Worm (Caenorhabditis elegans): ENCODE measurements around the gene egl-43.
A peak's percentile ranks its signal among the peaks of the same experiment; 100 is the strongest.

Gene egl-43

DNA sequence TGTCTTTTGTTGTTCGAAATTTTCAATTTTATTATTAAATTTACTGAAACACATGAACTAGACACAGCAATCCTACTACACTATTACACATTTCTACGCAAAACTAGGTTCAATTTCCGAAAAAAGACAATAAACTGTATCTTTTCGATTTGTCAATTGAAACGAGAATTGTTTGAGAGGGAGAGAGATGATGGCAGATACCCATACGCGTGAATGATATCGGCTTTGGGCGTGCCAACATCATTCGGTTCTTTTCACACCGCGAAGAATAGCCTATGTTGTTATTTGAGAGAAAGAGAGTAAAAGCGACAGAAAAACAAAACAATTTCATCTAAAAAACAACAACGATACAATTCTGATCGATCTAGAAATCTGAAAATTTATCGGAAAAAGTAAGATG, 56.7 kb downstream of the egl-43 start:
- no peak for TF ChIP-seq fkh-8 (tag; optimal IDR thresholded peaks at IDR 0.05)
- TF ChIP-seq C16A3.4 (tag; optimal IDR thresholded peaks at IDR 0.05), result no peak
- TF ChIP-seq snpc-4 (tag; optimal IDR thresholded peaks at IDR 0.05), result no peak
- TF ChIP-seq tlp-1 (tag; optimal IDR thresholded peaks at IDR 0.05), result no peak
- TF ChIP-seq skn-1 (tag; optimal IDR thresholded peaks at IDR 0.05), result no peak
- TF ChIP-seq unc-30 (tag; optimal IDR thresholded peaks at IDR 0.05), result no peak
- no peak for TF ChIP-seq fkh-10 (GFP tag; optimal IDR thresholded peaks at IDR 0.05)
- no peak for TF ChIP-seq mef-2 (tag; optimal IDR thresholded peaks at IDR 0.05)
- no peak for TF ChIP-seq Y116A8C.19 (tag; optimal IDR thresholded peaks at IDR 0.05; ENCODE audit: borderline replicate concordance)
- TF ChIP-seq ceh-90 (tag; optimal IDR thresholded peaks at IDR 0.05), result no peak
- TF ChIP-seq ets-5 (GFP tag; IDR thresholded peaks at IDR 0.05), result no peak
- TF ChIP-seq unc-86 (tag; optimal IDR thresholded peaks at IDR 0.05), result no peak
- no peak for TF ChIP-seq zag-1 (tag; optimal IDR thresholded peaks at IDR 0.05)
- no peak for TF ChIP-seq pag-3 (tag; optimal IDR thresholded peaks at IDR 0.05; ENCODE audit: borderline replicate concordance, insufficient read depth)
- no peak for TF ChIP-seq alr-1 (tag; optimal IDR thresholded peaks at IDR 0.05; ENCODE audit: borderline replicate concordance)
- no peak for TF ChIP-seq xbp-1 (tag; optimal IDR thresholded peaks at IDR 0.05)
- no peak for TF ChIP-seq ztf-4 (tag; optimal IDR thresholded peaks at IDR 0.05)
- TF ChIP-seq nhr-85 (tag), result peak; percentile 3
- no peak for TF ChIP-seq egl-27 (tag; optimal IDR thresholded peaks at IDR 0.05)
- no peak for TF ChIP-seq efl-1 (optimal IDR thresholded peaks at IDR 0.05)
- TF ChIP-seq efl-1 (GFP tag; optimal IDR thresholded peaks at IDR 0.05 in 1 of 2), result peak in 1 of 2 experiments; percentile 81
- TF ChIP-seq sup-37 (GFP tag; optimal IDR thresholded peaks at IDR 0.05), result no peak
- no peak for TF ChIP-seq nhr-28 (tag; optimal IDR thresholded peaks at IDR 0.05)
- TF ChIP-seq hlh-17 (GFP tag; optimal IDR thresholded peaks at IDR 0.05; ENCODE audit: borderline replicate concordance), result no peak
- TF ChIP-seq nhr-90 (tag; optimal IDR thresholded peaks at IDR 0.05; ENCODE audit: poor library complexity), result no peak
- no peak for TF ChIP-seq egl-13 (tag; optimal IDR thresholded peaks at IDR 0.05)
- no peak for TF ChIP-seq zip-4 (GFP tag; optimal IDR thresholded peaks at IDR 0.05)
- no peak for TF ChIP-seq ztf-11 (tag; optimal IDR thresholded peaks at IDR 0.05)
- TF ChIP-seq hpl-2 (GFP tag; optimal IDR thresholded peaks at IDR 0.05), result no peak
- no peak for TF ChIP-seq nhr-47 (tag; optimal IDR thresholded peaks at IDR 0.05)
- TF ChIP-seq lin-14 (GFP tag; optimal IDR thresholded peaks at IDR 0.05), result peak; percentile 39
- TF ChIP-seq lin-35 (GFP tag; optimal IDR thresholded peaks at IDR 0.05), result no peak
- no peak for TF ChIP-seq efl-3 (GFP tag; optimal IDR thresholded peaks at IDR 0.05)
- TF ChIP-seq aly-2 (tag; optimal IDR thresholded peaks at IDR 0.05), result no peak
- no peak for TF ChIP-seq tbx-2 (tag; optimal IDR thresholded peaks at IDR 0.05)
- TF ChIP-seq nhr-84 (tag; optimal IDR thresholded peaks at IDR 0.05), result no peak
- no peak for TF ChIP-seq nhr-77 (tag; optimal IDR thresholded peaks at IDR 0.05)
- peak; percentile 26 for TF ChIP-seq nhr-20 (tag; optimal IDR thresholded peaks at IDR 0.05)
- TF ChIP-seq C34B4.2 (tag; optimal IDR thresholded peaks at IDR 0.05), result no peak
- TF ChIP-seq mep-1 (tag; optimal IDR thresholded peaks at IDR 0.05), result no peak
- TF ChIP-seq elt-3 (tag; optimal IDR thresholded peaks at IDR 0.05), result peak in 1 of 6 experiments; percentile 44
- TF ChIP-seq rnt-1 (tag; optimal IDR thresholded peaks at IDR 0.05), result no peak
- TF ChIP-seq nhr-237 (tag; optimal IDR thresholded peaks at IDR 0.05), result no peak
- no peak for TF ChIP-seq nhr-19 (GFP tag; conservative IDR thresholded peaks at IDR 0.05)
- TF ChIP-seq nhr-76 (tag; optimal IDR thresholded peaks at IDR 0.05), result no peak
- TF ChIP-seq ceh-88 (GFP tag; IDR thresholded peaks at IDR 0.05), result no peak
- TF ChIP-seq snu-23 (GFP tag; optimal IDR thresholded peaks at IDR 0.05), result peak; percentile 4
- no peak for TF ChIP-seq aha-1 (tag; optimal IDR thresholded peaks at IDR 0.05)
- peak; percentile 52 for TF ChIP-seq blmp-1 (tag; optimal IDR thresholded peaks at IDR 0.05)
- no peak for TF ChIP-seq jun-1 (tag; optimal IDR thresholded peaks at IDR 0.05)
